Worm (Caenorhabditis elegans) whole organism, L4 larva: ENCODE data around the gene F28C6.9.
A peak's percentile ranks its signal among the peaks of the same experiment; 100 is the strongest.

Source experiments
- D1046.2 ChIP-seq: fragments of 200-800 bp; sonication (Bioruptor generic); IDR thresholded peaks from 2 replicates; pipeline ENCODE4 v1.3.6; 2022; ENCODE audit warnings: missing genetic modification characterization, missing compliant biosample characterization
- ceh-82 ChIP-seq: sonication (generic microtip); optimal IDR thresholded peaks from 2 replicates; lab custom pipeline; 2017; ENCODE audit warnings: missing biosample characterization, missing genetic modification characterization
- dpl-1 ChIP-seq: fragments of 150-350 bp; optimal IDR thresholded peaks from 2 replicates; lab custom pipeline; 2014; ENCODE audit warnings: missing biosample characterization, missing genetic modification reagents, missing genetic modification characterization
- fkh-10 ChIP-seq: fragments of 150-350 bp; optimal IDR thresholded peaks from 2 replicates; lab custom pipeline; 2014; ENCODE audit warnings: missing biosample characterization, missing genetic modification reagents, missing genetic modification characterization
- lin-13 ChIP-seq: fragments of 150-350 bp; optimal IDR thresholded peaks from 2 replicates; lab custom pipeline; 2014; ENCODE audit warnings: missing biosample characterization, missing genetic modification reagents, missing genetic modification characterization
- mdl-1 ChIP-seq, 2 experiments: fragments of 150-350 bp in 1 of 2; sonication (generic microtip) in 1 of 2; optimal IDR thresholded peaks; 2 replicates each; lab custom pipeline; 2014 to 2017; ENCODE audit warnings: missing biosample characterization in 2 of 2, missing genetic modification characterization in 2 of 2
- mep-1 ChIP-seq: fragments of 150-350 bp; sonication (generic microtip); optimal IDR thresholded peaks from 3 replicates; lab custom pipeline; 2014; ENCODE audit warnings: missing biosample characterization, missing genetic modification characterization
- nhr-237 ChIP-seq: sonication (generic microtip); optimal IDR thresholded peaks from 2 replicates; lab custom pipeline; 2017; ENCODE audit warnings: missing biosample characterization, missing genetic modification characterization
- nhr-25 ChIP-seq: sonication (generic microtip); optimal IDR thresholded peaks from 2 replicates; lab custom pipeline; 2017; ENCODE audit warnings: missing genetic modification characterization, mild to moderate bottlenecking, missing compliant biosample characterization, antibody characterized with exemption, moderate library complexity, borderline replicate concordance; ENCODE audit not compliant: insufficient read depth
- nhr-76 ChIP-seq: fragments of 150-350 bp; optimal IDR thresholded peaks from 2 replicates; lab custom pipeline; 2014; ENCODE audit warnings: missing biosample characterization, missing genetic modification characterization
- pha-4 ChIP-seq, 2 experiments: fragments of 150-350 bp in 1 of 2; fragments of 200-800 bp in 1 of 2; sonication (Bioruptor generic) in 1 of 2; IDR thresholded peaks in 1 of 2; optimal IDR thresholded peaks in 1 of 2; 2 replicates each; pipeline versions ENCODE4 v1.3.6 to Lab custom; 2014 to 2022; ENCODE audit warnings: missing genetic modification characterization in 2 of 2, missing genetic modification reagents in 2 of 2, missing biosample characterization in 1 of 2, missing compliant biosample characterization in 1 of 2
- saeg-2 ChIP-seq: fragments of 200-800 bp; sonication (Bioruptor generic); IDR thresholded peaks from 2 replicates; pipeline ENCODE4 v1.3.6; 2022; ENCODE audit warnings: missing genetic modification reagents, missing genetic modification characterization, missing compliant biosample characterization
- snpc-1.2 ChIP-seq: fragments of 200-800 bp; sonication (Bioruptor generic); IDR thresholded peaks from 2 replicates; pipeline ENCODE4 v1.3.6; 2022; ENCODE audit warnings: missing genetic modification reagents, missing genetic modification characterization, missing compliant biosample characterization
- unc-62 ChIP-seq, 3 experiments: fragments of 150-350 bp in 1 of 3; sonication (generic microtip); optimal IDR thresholded peaks in 2 of 3; peaks in 1 of 3; 1 replicate in 1 of 3; 2 replicates in 2 of 3; lab custom pipeline; 2014 to 2017; ENCODE audit warnings: missing biosample characterization in 3 of 3, missing genetic modification characterization in 3 of 3, missing genetic modification reagents in 3 of 3, missing genotype in 1 of 3

- TF ChIP-seq pha-4 (GFP tag; IDR thresholded peaks at IDR 0.05; lab: Robert Waterston, UW) (no peak), pha-4 (tag; optimal IDR thresholded peaks at IDR 0.05; lab: Kevin White, UChicago) (peak; percentile 84), mdl-1 (tag; optimal IDR thresholded peaks at IDR 0.05; lab: Kevin White, UChicago) (peak in 1 of 2 experiments; percentile 19), D1046.2 (GFP tag; lab: Robert Waterston, UW) (no peak), nhr-25 (tag; lab: Kevin White, UChicago) (peak; percentile 34), nhr-76 (no peak), unc-62 (GFP tag; optimal IDR thresholded peaks at IDR 0.05 in 1 of 2; lab: Kevin White, UChicago) (peak in 1 of 2 experiments; percentile 96), unc-62 (tag; optimal IDR thresholded peaks at IDR 0.05; lab: Kevin White, UChicago) (no peak), ceh-82 (tag; lab: Kevin White, UChicago) (no peak), lin-13 (GFP tag; lab: Kevin White, UChicago) (peak; percentile 72), fkh-10 (GFP tag; lab: Kevin White, UChicago) (peak; percentile 90), mep-1 (peak; percentile 92), dpl-1 (GFP tag; lab: Kevin White, UChicago) (peak; percentile 96), saeg-2 (GFP tag; lab: Robert Waterston, UW) (no peak), snpc-1.2 (GFP tag; lab: Robert Waterston, UW) (0 out of 2 replicates have a peak, but pooled peaks have one; percentile 15), nhr-237 (tag; lab: Kevin White, UChicago) (no peak)
Observed at ce11 chrII:8569038-8569977, 40.7 kb downstream of the F28C6.9 start, which contains the start of the genes col-38 and rpl-5.
